Fruit fly (Drosophila melanogaster): ENCODE results near the gene PNUTS.

The PNUTS gene

DNA sequence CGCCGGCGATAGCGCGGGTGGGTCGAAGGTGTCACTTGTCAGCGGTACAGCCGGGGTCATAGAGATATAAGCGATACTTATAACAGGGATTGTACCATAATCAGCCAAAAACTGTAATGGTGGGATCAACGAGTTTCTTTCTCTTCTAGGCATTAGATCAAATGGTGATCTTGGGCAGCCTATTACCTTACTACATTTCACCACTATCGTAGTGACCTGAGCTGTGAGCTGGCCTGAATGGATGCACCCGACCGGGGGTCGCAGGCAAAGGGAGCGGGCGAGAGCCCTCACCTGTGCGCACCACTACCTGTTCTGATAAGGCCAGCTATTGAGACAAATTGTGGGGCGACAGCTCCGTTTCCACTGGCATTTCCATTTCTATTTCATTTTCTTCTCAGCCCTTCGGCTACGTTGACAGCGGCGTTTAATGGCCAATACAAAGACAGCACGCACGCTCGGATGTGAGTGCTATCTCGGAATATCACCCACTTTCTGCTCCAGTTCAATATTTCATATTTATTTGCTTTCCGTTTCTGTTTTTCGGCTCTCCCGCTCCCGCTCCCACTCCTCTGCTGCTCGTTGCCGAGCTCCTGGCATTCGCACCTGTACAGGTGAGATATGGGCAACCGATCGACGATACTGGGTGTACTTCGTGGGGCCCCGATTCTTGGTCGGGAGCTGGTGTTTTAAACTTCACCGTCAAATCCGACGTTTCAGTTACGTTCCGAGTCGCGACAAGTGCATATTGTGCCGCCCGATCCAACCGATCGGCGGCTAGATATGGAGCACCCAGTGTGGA is 13.4 kb upstream of the PNUTS start (continued):
- peak; percentile 82 for TF ChIP-seq dysf (GFP tag; IDR thresholded peaks at IDR 0.05)
- TF ChIP-seq ftz-f1 (GFP tag; optimal IDR thresholded peaks at IDR 0.05) = no peak
- TF ChIP-seq salm (tag; optimal IDR thresholded peaks at IDR 0.05) = peak; percentile 55
- peak; percentile 81 for TF ChIP-seq CG30431 (GFP tag; optimal IDR thresholded peaks at IDR 0.05)
- peak; percentile 46 for TF ChIP-seq exex (tag; optimal IDR thresholded peaks at IDR 0.05)
- peak; percentile 22 for TF ChIP-seq kni (GFP tag; optimal IDR thresholded peaks at IDR 0.05)
- TF ChIP-seq trh (GFP tag; optimal IDR thresholded peaks at IDR 0.05) = no peak
- peak; percentile 59 for TF ChIP-seq mam (GFP tag; optimal IDR thresholded peaks at IDR 0.05)
- TF ChIP-seq HLHmδ (GFP tag; optimal IDR thresholded peaks at IDR 0.05) = no peak
- TF ChIP-seq CG18262 (tag; optimal IDR thresholded peaks at IDR 0.05) = peak; percentile 83
- TF ChIP-seq Atf3 (GFP tag; optimal IDR thresholded peaks at IDR 0.05) = peak; percentile 25
- TF ChIP-seq CG2678 (tag; optimal IDR thresholded peaks at IDR 0.05) = peak; percentile 84
- TF ChIP-seq cwo (GFP tag; optimal IDR thresholded peaks at IDR 0.05) = peak; percentile 65
- TF ChIP-seq btn (GFP tag; optimal IDR thresholded peaks at IDR 0.05) = peak; percentile 53
- peak; percentile 41 for TF ChIP-seq CrebB (tag; optimal IDR thresholded peaks at IDR 0.05)
- 0 out of 2 replicates have a peak, but pooled peaks have one; percentile 26 for TF ChIP-seq ham (GFP tag; IDR thresholded peaks at IDR 0.05)
- peak; percentile 96 for TF ChIP-seq Med (GFP tag)
- peak; percentile 21 for TF ChIP-seq NC2β (GFP tag; optimal IDR thresholded peaks at IDR 0.05)
- peak; percentile 45 for TF ChIP-seq repo (GFP tag; optimal IDR thresholded peaks at IDR 0.05)
- peak; percentile 65 for TF ChIP-seq CG31441 (GFP tag; IDR thresholded peaks at IDR 0.05)
- TF ChIP-seq CG31365 (tag; optimal IDR thresholded peaks at IDR 0.05) = peak; percentile 24
- TF ChIP-seq Sin3A (optimal IDR thresholded peaks at IDR 0.05) = no peak
- TF ChIP-seq zen (tag; optimal IDR thresholded peaks at IDR 0.05) = peak; percentile 63
- TF ChIP-seq CG4707 (GFP tag; optimal IDR thresholded peaks at IDR 0.05) = peak; percentile 64
- peak; percentile 76 for TF ChIP-seq CG4424 (GFP tag; optimal IDR thresholded peaks at IDR 0.05)
- peak; percentile 84 for TF ChIP-seq row (GFP tag; IDR thresholded peaks at IDR 0.05)
- peak; percentile 82 for TF ChIP-seq CG12219 (GFP tag; optimal IDR thresholded peaks at IDR 0.05)
- peak; percentile 71 for TF ChIP-seq CG1024 (GFP tag; IDR thresholded peaks at IDR 0.05)
- TF ChIP-seq CG10147 (GFP tag; optimal IDR thresholded peaks at IDR 0.05) = peak; percentile 29
- TF ChIP-seq pnt (GFP tag; optimal IDR thresholded peaks at IDR 0.05) = peak; percentile 69
- TF ChIP-seq CG13296 (GFP tag; optimal IDR thresholded peaks at IDR 0.05) = no peak
- TF ChIP-seq gsb (GFP tag; IDR thresholded peaks at IDR 0.05) = no peak
- peak; percentile 68 for TF ChIP-seq Abd-B (GFP tag; optimal IDR thresholded peaks at IDR 0.05)
- TF ChIP-seq CG12391 (tag; optimal IDR thresholded peaks at IDR 0.05) = peak; percentile 77
- peak; percentile 65 for TF ChIP-seq CG14710 (tag; optimal IDR thresholded peaks at IDR 0.05)
- TF ChIP-seq CG18764 (GFP tag; optimal IDR thresholded peaks at IDR 0.05) = peak; percentile 40
- peak; percentile 96 for TF ChIP-seq Deaf1 (tag; optimal IDR thresholded peaks at IDR 0.05)
- peak; percentile 87 for TF ChIP-seq lab (GFP tag; optimal IDR thresholded peaks at IDR 0.05)
- peak; percentile 17 for TF ChIP-seq Sry-δ (GFP tag; optimal IDR thresholded peaks at IDR 0.05)
- TF ChIP-seq CG17361 (GFP tag; IDR thresholded peaks at IDR 0.05) = peak; percentile 77
- peak; percentile 78 for TF ChIP-seq CG6272 (GFP tag; IDR thresholded peaks at IDR 0.05)
- TF ChIP-seq CG12299 (tag; optimal IDR thresholded peaks at IDR 0.05) = peak; percentile 38
- TF ChIP-seq CG4854 (GFP tag; optimal IDR thresholded peaks at IDR 0.05) = peak; percentile 28
- TF ChIP-seq CG8765 (GFP tag; IDR thresholded peaks at IDR 0.05) = peak; percentile 59; the same call in 1 of the 2 replicates
- peak; percentile 78 for TF ChIP-seq gcm (GFP tag; optimal IDR thresholded peaks at IDR 0.05)
- TF ChIP-seq zfh1 (GFP tag; IDR thresholded peaks at IDR 0.05) = peak; percentile 94
- TF ChIP-seq pum (GFP tag; optimal IDR thresholded peaks at IDR 0.05) = peak; percentile 78
- peak; percentile 48 for TF ChIP-seq CG8281 (tag; optimal IDR thresholded peaks at IDR 0.05)
- TF ChIP-seq C15 (GFP tag; IDR thresholded peaks at IDR 0.05) = peak; percentile 53; the same call in 1 of the 3 replicates

Data from whole organism, embryonic.